Worm (Caenorhabditis elegans) whole organism, L4 larva: ENCODE data around the gene pqn-54.

Experiments
- ceh-62 ChIP-seq: sonication (generic microtip); optimal IDR thresholded peaks from 2 replicates; lab custom pipeline; 2017; ENCODE audit warnings: missing biosample characterization, missing genetic modification characterization
- egl-27 ChIP-seq: sonication (generic microtip); optimal IDR thresholded peaks from 3 replicates; lab custom pipeline; 2017; ENCODE audit warnings: missing biosample characterization, missing genetic modification reagents, missing genetic modification characterization
- hlh-11 ChIP-seq: fragments of 200-800 bp; sonication (Bioruptor generic); optimal IDR thresholded peaks from 2 replicates; lab custom pipeline; 2018; ENCODE audit warnings: mild to moderate bottlenecking, missing genetic modification characterization, missing compliant biosample characterization
- lin-39 ChIP-seq: fragments of 150-350 bp; optimal IDR thresholded peaks from 2 replicates; lab custom pipeline; 2014; ENCODE audit warnings: missing biosample characterization, missing genetic modification reagents, missing genetic modification characterization
- lsy-2 ChIP-seq, 2 experiments: fragments of 150-350 bp in 1 of 2; sonication (generic microtip) in 1 of 2; optimal IDR thresholded peaks; 2 replicates each; lab custom pipeline; 2014 to 2017; ENCODE audit warnings: missing biosample characterization in 2 of 2, missing genetic modification characterization in 2 of 2
- mdl-1 ChIP-seq, 2 experiments: fragments of 150-350 bp in 1 of 2; sonication (generic microtip) in 1 of 2; optimal IDR thresholded peaks; 2 replicates each; lab custom pipeline; 2014 to 2017; ENCODE audit warnings: missing biosample characterization in 2 of 2, missing genetic modification characterization in 2 of 2
- nhr-76 ChIP-seq: fragments of 150-350 bp; optimal IDR thresholded peaks from 2 replicates; lab custom pipeline; 2014; ENCODE audit warnings: missing biosample characterization, missing genetic modification characterization
- pqm-1 ChIP-seq: sonication (generic microtip); optimal IDR thresholded peaks from 2 replicates; lab custom pipeline; 2017; ENCODE audit warnings: missing biosample characterization, missing genetic modification characterization
- tag-97 ChIP-seq: fragments of 200-800 bp; sonication (Bioruptor generic); IDR thresholded peaks from 2 replicates; pipeline ENCODE4 v1.3.6; 2022; ENCODE audit warnings: missing genetic modification characterization, missing compliant biosample characterization
- zag-1 ChIP-seq: fragments of 150-350 bp; optimal IDR thresholded peaks from 2 replicates; lab custom pipeline; 2014; ENCODE audit warnings: missing biosample characterization, missing genetic modification characterization
- ztf-11 ChIP-seq: fragments of 150-350 bp; optimal IDR thresholded peaks from 2 replicates; lab custom pipeline; 2014; ENCODE audit warnings: missing biosample characterization, missing genetic modification characterization

DNA sequence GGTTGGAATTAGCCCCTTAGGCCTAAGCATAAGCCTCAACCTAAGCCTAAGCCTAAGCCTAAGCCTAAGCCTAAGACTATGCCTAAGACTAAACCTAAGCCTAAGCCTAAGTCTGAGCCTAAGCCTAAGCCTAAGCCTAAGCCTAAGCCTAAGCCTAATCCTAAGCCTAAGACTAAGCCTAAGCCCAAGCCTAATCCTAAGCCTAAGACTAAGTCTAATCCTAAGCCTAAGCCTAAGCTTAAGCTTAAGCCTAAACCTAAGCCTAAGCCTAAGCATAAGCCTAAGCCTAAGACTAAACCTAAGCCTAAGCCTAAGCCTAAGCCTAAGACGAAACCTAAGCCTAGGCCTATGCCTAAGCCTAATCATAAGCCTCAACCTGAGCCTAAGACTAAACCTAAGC, 41.5 kb upstream of the pqn-54 start:
- no peak for TF ChIP-seq lsy-2 (tag; optimal IDR thresholded peaks at IDR 0.05; lab: Kevin White, UChicago)
- no peak for TF ChIP-seq zag-1 (tag; lab: Kevin White, UChicago)
- TF ChIP-seq pqm-1 (tag; lab: Kevin White, UChicago), result no peak
- no peak for TF ChIP-seq egl-27 (tag; lab: Kevin White, UChicago)
- no peak for TF ChIP-seq ztf-11
- TF ChIP-seq lin-39 (tag; lab: Kevin White, UChicago), result no peak
- TF ChIP-seq mdl-1 (tag; optimal IDR thresholded peaks at IDR 0.05; lab: Kevin White, UChicago), result no peak
- TF ChIP-seq tag-97 (GFP tag; lab: Robert Waterston, UW), result no peak
- no peak for TF ChIP-seq nhr-76 (tag; lab: Kevin White, UChicago)
- no peak for TF ChIP-seq ceh-62 (tag; lab: Kevin White, UChicago)
- no peak for TF ChIP-seq hlh-11 (tag; lab: Kevin White, UChicago)
